Worm (Caenorhabditis elegans): Measurements from ENCODE around the gene T11B7.5.

DNA sequence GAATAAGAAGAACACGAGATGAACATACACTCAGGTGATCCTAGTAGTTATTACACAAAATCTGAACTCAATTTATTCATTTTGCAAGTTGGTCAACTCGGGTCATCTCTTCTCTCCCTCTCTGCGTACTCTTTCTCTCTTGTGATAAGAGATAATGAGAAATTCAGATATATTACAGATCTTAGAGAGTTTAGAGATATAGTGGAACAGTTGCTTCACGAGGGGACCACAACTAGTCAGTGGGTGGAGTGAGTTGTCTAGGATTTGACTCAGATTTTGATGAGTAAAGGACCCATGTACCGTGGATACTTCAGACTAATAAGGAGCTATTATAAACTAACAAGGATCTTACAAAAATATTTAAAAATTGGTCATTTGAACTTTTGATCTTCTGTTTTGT lies 42.2 kb downstream of the T11B7.5 start, which contains the start of gene exc-5:
- TF ChIP-seq unc-39 (tag; optimal IDR thresholded peaks at IDR 0.05) (no peak), unc-62 (GFP tag; optimal IDR thresholded peaks at IDR 0.05 in 1 of 2) (no peak), unc-62 (tag; optimal IDR thresholded peaks at IDR 0.05) (no peak), hlh-30 (tag; optimal IDR thresholded peaks at IDR 0.05; ENCODE audit: insufficient read depth) (no peak), nhr-77 (tag; optimal IDR thresholded peaks at IDR 0.05) (no peak), mxl-3 (GFP tag; optimal IDR thresholded peaks at IDR 0.05) (no peak)
